Fruit fly (Drosophila melanogaster): ENCODE data around the gene CG43288.

The CG43288 gene

dm6 chrX:4212725-4213124, at the start of gene CG43288:
Gene CG43288 (plus strand): TSS chrX:4213025.
- no peak for TF ChIP-seq cnc (optimal IDR thresholded peaks at IDR 0.05)

dm6 chrX:4170492-4170891, 42.3 kb upstream of the CG43288 start:
- TF ChIP-seq tj (GFP tag; optimal IDR thresholded peaks at IDR 0.05), result no peak
- no peak for TF ChIP-seq CG1620 (GFP tag; optimal IDR thresholded peaks at IDR 0.05)
- no peak for TF ChIP-seq CG33017 (tag; optimal IDR thresholded peaks at IDR 0.05)
- TF ChIP-seq ovo (GFP tag; optimal IDR thresholded peaks at IDR 0.05), result no peak

- TF ChIP-seq CG7045 (GFP tag; optimal IDR thresholded peaks at IDR 0.05), result no peak
- no peak for TF ChIP-seq CG1620 (GFP tag; optimal IDR thresholded peaks at IDR 0.05)
- no peak for TF ChIP-seq Clk (GFP tag; optimal IDR thresholded peaks at IDR 0.05)
- no peak for TF ChIP-seq kay (GFP tag; ENCODE audit: borderline replicate concordance)
- no peak for TF ChIP-seq CG14711 (tag; optimal IDR thresholded peaks at IDR 0.05)
- no peak for TF ChIP-seq cnc (optimal IDR thresholded peaks at IDR 0.05)
- no peak for TF ChIP-seq ovo (GFP tag; optimal IDR thresholded peaks at IDR 0.05)
- no peak for TF ChIP-seq Crg-1 (GFP tag; optimal IDR thresholded peaks at IDR 0.05)
- no peak for TF ChIP-seq CG5204 (GFP tag; optimal IDR thresholded peaks at IDR 0.05)
- no peak for TF ChIP-seq CG7101 (tag; optimal IDR thresholded peaks at IDR 0.05)
- TF ChIP-seq bab1 (GFP tag; optimal IDR thresholded peaks at IDR 0.05), result no peak
These were observed 40.6 kb upstream of the CG43288 start for dm6 chrX:4172143-4172771.

dm6 chrX:4173381-4173780, 39.4 kb upstream of the CG43288 start:
- TF ChIP-seq CG12768 (GFP tag; optimal IDR thresholded peaks at IDR 0.05) (no peak), CG1620 (GFP tag; optimal IDR thresholded peaks at IDR 0.05) (no peak), kay (GFP tag; ENCODE audit: borderline replicate concordance) (no peak), cic (GFP tag; optimal IDR thresholded peaks at IDR 0.05) (no peak), pad (GFP tag; optimal IDR thresholded peaks at IDR 0.05) (no peak), CG5204 (GFP tag; optimal IDR thresholded peaks at IDR 0.05) (no peak), CG7101 (tag; optimal IDR thresholded peaks at IDR 0.05) (no peak), CG33017 (tag; optimal IDR thresholded peaks at IDR 0.05) (no peak), CG14711 (tag; optimal IDR thresholded peaks at IDR 0.05) (no peak), ovo (GFP tag; optimal IDR thresholded peaks at IDR 0.05) (no peak), bab1 (GFP tag; optimal IDR thresholded peaks at IDR 0.05) (no peak), Hr96 (GFP tag; optimal IDR thresholded peaks at IDR 0.05) (no peak), Clk (GFP tag; optimal IDR thresholded peaks at IDR 0.05) (no peak), CG11617 (GFP tag; optimal IDR thresholded peaks at IDR 0.05) (no peak), toe (GFP tag; optimal IDR thresholded peaks at IDR 0.05) (no peak), CG7045 (GFP tag; optimal IDR thresholded peaks at IDR 0.05) (no peak)

dm6 chrX:4175805-4176204, 37.0 kb upstream of the CG43288 start:
- TF ChIP-seq CG7045 (GFP tag; optimal IDR thresholded peaks at IDR 0.05), result no peak
- TF ChIP-seq Crg-1 (GFP tag; optimal IDR thresholded peaks at IDR 0.05), result no peak
- TF ChIP-seq Mnt (GFP tag; optimal IDR thresholded peaks at IDR 0.05), result no peak
- TF ChIP-seq tj (GFP tag; optimal IDR thresholded peaks at IDR 0.05), result no peak
- no peak for TF ChIP-seq CG5204 (GFP tag; optimal IDR thresholded peaks at IDR 0.05)
- no peak for TF ChIP-seq CG11617 (GFP tag; optimal IDR thresholded peaks at IDR 0.05)
- no peak for TF ChIP-seq toe (GFP tag; optimal IDR thresholded peaks at IDR 0.05)
- TF ChIP-seq CG1620 (GFP tag; optimal IDR thresholded peaks at IDR 0.05), result no peak
- no peak for TF ChIP-seq kay (GFP tag; ENCODE audit: borderline replicate concordance)
- TF ChIP-seq CG14711 (tag; optimal IDR thresholded peaks at IDR 0.05), result no peak
- TF ChIP-seq cic (GFP tag; optimal IDR thresholded peaks at IDR 0.05), result no peak
- TF ChIP-seq bab1 (GFP tag; optimal IDR thresholded peaks at IDR 0.05), result no peak
- TF ChIP-seq Hr96 (GFP tag; optimal IDR thresholded peaks at IDR 0.05), result no peak
- TF ChIP-seq CG7101 (tag; optimal IDR thresholded peaks at IDR 0.05), result no peak
- TF ChIP-seq ovo (GFP tag; optimal IDR thresholded peaks at IDR 0.05), result no peak
- no peak for TF ChIP-seq cnc (optimal IDR thresholded peaks at IDR 0.05)

- TF ChIP-seq CG1620 (GFP tag; optimal IDR thresholded peaks at IDR 0.05) (no peak), Clk (GFP tag; optimal IDR thresholded peaks at IDR 0.05) (no peak), CG33017 (tag; optimal IDR thresholded peaks at IDR 0.05) (no peak), cic (GFP tag; optimal IDR thresholded peaks at IDR 0.05) (no peak), CG11617 (GFP tag; optimal IDR thresholded peaks at IDR 0.05) (no peak), Mnt (GFP tag; optimal IDR thresholded peaks at IDR 0.05) (no peak)
These were observed 35.1 kb upstream of the CG43288 start for dm6 chrX:4177733-4178132.

dm6 chrX:4178819-4179218, 34.0 kb upstream of the CG43288 start:
- TF ChIP-seq Mnt (GFP tag; optimal IDR thresholded peaks at IDR 0.05), result no peak

dm6 chrX:4185393-4185792, 27.4 kb upstream of the CG43288 start:
- TF ChIP-seq Hr96 (GFP tag; optimal IDR thresholded peaks at IDR 0.05), result no peak
- TF ChIP-seq CG12768 (GFP tag; optimal IDR thresholded peaks at IDR 0.05), result no peak
- TF ChIP-seq tj (GFP tag; optimal IDR thresholded peaks at IDR 0.05), result no peak
- TF ChIP-seq kay (GFP tag; ENCODE audit: borderline replicate concordance), result no peak
- no peak for TF ChIP-seq Clk (GFP tag; optimal IDR thresholded peaks at IDR 0.05)
- TF ChIP-seq pad (GFP tag; optimal IDR thresholded peaks at IDR 0.05), result no peak
- TF ChIP-seq CG11617 (GFP tag; optimal IDR thresholded peaks at IDR 0.05), result no peak
- TF ChIP-seq CG7101 (tag; optimal IDR thresholded peaks at IDR 0.05), result no peak
- no peak for TF ChIP-seq CG33017 (tag; optimal IDR thresholded peaks at IDR 0.05)

All from whole organism, adult.